Fruit fly (Drosophila melanogaster) whole organism, embryonic: ENCODE data around the gene CG4424.

ENCODE experiments used
- Atf3 ChIP-seq: fragments of 200-800 bp; sonication (Bioruptor generic); optimal IDR thresholded peaks from 3 replicates; lab custom pipeline; 2016; ENCODE audit warnings: missing biosample characterization, missing genetic modification characterization
- B-H1 ChIP-seq: fragments of 200-800 bp; sonication (Bioruptor generic); IDR thresholded peaks from 3 replicates; pipeline ENCODE4 v1.3.6; 2022; ENCODE audit warnings: missing biosample characterization, missing genetic modification characterization
- B-H2 ChIP-seq: fragments of 200-800 bp; sonication (Bioruptor generic); optimal IDR thresholded peaks from 2 replicates; lab custom pipeline; 2018; ENCODE audit warnings: missing biosample characterization, mild to moderate bottlenecking, missing genetic modification characterization
- CG10209 ChIP-seq: fragments of 200-800 bp; sonication (Bioruptor generic); optimal IDR thresholded peaks from 3 replicates; lab custom pipeline; 2017; ENCODE audit warnings: missing biosample characterization, mild to moderate bottlenecking, missing genetic modification characterization, missing genetic modification reagents
- CG10274 ChIP-seq: fragments of 200-800 bp; sonication (Bioruptor generic); optimal IDR thresholded peaks from 3 replicates; lab custom pipeline; 2017; ENCODE audit warnings: missing biosample characterization, mild to moderate bottlenecking, missing genetic modification characterization
- CG10462 ChIP-seq: fragments of 200-800 bp; sonication (Bioruptor generic); optimal IDR thresholded peaks from 2 replicates; lab custom pipeline; 2016; ENCODE audit warnings: missing biosample characterization, missing genetic modification characterization
- CG12104 ChIP-seq: fragments of 200-800 bp; sonication (Bioruptor generic); optimal IDR thresholded peaks from 3 replicates; lab custom pipeline; 2016; ENCODE audit warnings: missing biosample characterization, missing genetic modification characterization
- CG12744 ChIP-seq: fragments of 200-800 bp; sonication (Bioruptor generic); optimal IDR thresholded peaks from 2 replicates; lab custom pipeline; 2016; ENCODE audit warnings: missing biosample characterization, missing genetic modification characterization
- CG13894 ChIP-seq: fragments of 200-800 bp; sonication (Bioruptor generic); optimal IDR thresholded peaks from 3 replicates; lab custom pipeline; 2018; ENCODE audit warnings: missing biosample characterization, mild to moderate bottlenecking, missing genetic modification characterization, moderate library complexity
- CG15073 ChIP-seq: fragments of 200-800 bp; sonication (Bioruptor generic); optimal IDR thresholded peaks from 2 replicates; lab custom pipeline; 2016; ENCODE audit warnings: missing biosample characterization, missing genetic modification characterization
- CG17186 ChIP-seq: fragments of 200-800 bp; sonication (Bioruptor generic); optimal IDR thresholded peaks from 3 replicates; lab custom pipeline; 2017; ENCODE audit warnings: missing biosample characterization, missing genetic modification reagents, missing genetic modification characterization
- CG17359 ChIP-seq: fragments of 200-800 bp; sonication (Bioruptor generic); optimal IDR thresholded peaks from 3 replicates; lab custom pipeline; 2018; ENCODE audit warnings: missing biosample characterization, mild to moderate bottlenecking, missing genetic modification characterization, moderate library complexity
- CG17385 ChIP-seq: fragments of 200-800 bp; sonication (Bioruptor generic); optimal IDR thresholded peaks from 3 replicates; lab custom pipeline; 2018; ENCODE audit warnings: missing biosample characterization, mild to moderate bottlenecking, missing genetic modification characterization
- CG18619 ChIP-seq: fragments of 200-800 bp; sonication (Bioruptor generic); optimal IDR thresholded peaks from 3 replicates; lab custom pipeline; 2017; ENCODE audit warnings: missing biosample characterization, mild to moderate bottlenecking, missing genetic modification characterization
- CG30403 ChIP-seq: fragments of 200-800 bp; sonication (Bioruptor generic); optimal IDR thresholded peaks from 3 replicates; lab custom pipeline; 2016; ENCODE audit warnings: missing biosample characterization, missing genetic modification characterization
- CG4820 ChIP-seq: fragments of 200-800 bp; sonication (Bioruptor generic); optimal IDR thresholded peaks from 3 replicates; lab custom pipeline; 2016; ENCODE audit warnings: missing biosample characterization, missing genetic modification characterization
- CG6254 ChIP-seq: fragments of 200-800 bp; sonication (Bioruptor generic); optimal IDR thresholded peaks from 3 replicates; lab custom pipeline; 2017; ENCODE audit warnings: mild to moderate bottlenecking, missing biosample characterization, missing genetic modification reagents, missing genetic modification characterization
- CG6791 ChIP-seq: fragments of 200-800 bp; sonication (Bioruptor generic); IDR thresholded peaks from 3 replicates; pipeline ENCODE4 v1.3.6; 2022; ENCODE audit warnings: missing biosample characterization, missing genetic modification characterization; ENCODE audit not compliant: partially characterized antibody
- CG7372 ChIP-seq: fragments of 200-800 bp; sonication (Bioruptor generic); IDR thresholded peaks from 2 replicates; pipeline ENCODE4 v1.3.6; 2022; ENCODE audit warnings: missing biosample characterization, missing genetic modification characterization
- CG7556 ChIP-seq: fragments of 200-800 bp; sonication (Bioruptor generic); optimal IDR thresholded peaks from 2 replicates; lab custom pipeline; 2017; ENCODE audit warnings: missing biosample characterization, mild to moderate bottlenecking, missing genetic modification characterization
- CG8944 ChIP-seq: fragments of 200-800 bp; sonication (Bioruptor generic); optimal IDR thresholded peaks from 3 replicates; lab custom pipeline; 2016; ENCODE audit warnings: missing biosample characterization, missing genetic modification characterization
- CG9797 ChIP-seq: fragments of 200-800 bp; sonication (Bioruptor generic); optimal IDR thresholded peaks from 3 replicates; lab custom pipeline; 2018; ENCODE audit warnings: missing biosample characterization, mild to moderate bottlenecking, missing genetic modification characterization
- CG9817 ChIP-seq: fragments of 200-800 bp; sonication (Bioruptor generic); optimal IDR thresholded peaks from 2 replicates; lab custom pipeline; 2018; ENCODE audit warnings: missing biosample characterization, mild to moderate bottlenecking, missing genetic modification characterization, moderate library complexity
- Dad ChIP-seq: fragments of 200-800 bp; sonication (Bioruptor generic); optimal IDR thresholded peaks from 3 replicates; lab custom pipeline; 2016; ENCODE audit warnings: missing biosample characterization, missing genetic modification characterization
- Dip2 ChIP-seq: fragments of 200-800 bp; sonication (Bioruptor generic); IDR thresholded peaks from 2 replicates; pipeline ENCODE4 v1.3.6; 2022; ENCODE audit warnings: missing biosample characterization, missing genetic modification characterization
- Dll ChIP-seq: fragments of 200-800 bp; sonication (Bioruptor generic); IDR thresholded peaks from 4 replicates; pipeline ENCODE4 v1.3.6; 2022; ENCODE audit warnings: missing biosample characterization, missing genetic modification characterization; ENCODE audit not compliant: partially characterized antibody
- Dref ChIP-seq: fragments of 200-800 bp; sonication (Bioruptor generic); IDR thresholded peaks from 2 replicates; pipeline ENCODE4 v1.3.6; 2022; ENCODE audit warnings: missing biosample characterization, missing genetic modification characterization
- ERR ChIP-seq: fragments of 200-800 bp; sonication (Bioruptor generic); optimal IDR thresholded peaks from 2 replicates; lab custom pipeline; 2016; ENCODE audit warnings: missing biosample characterization, missing genetic modification characterization
- Lpt ChIP-seq: fragments of >200 bp; optimal IDR thresholded peaks from 2 replicates; lab custom pipeline; 2018; ENCODE audit warnings: missing biosample characterization, missing genetic modification characterization
- NK7.1 ChIP-seq: fragments of 200-800 bp; sonication (Bioruptor generic); optimal IDR thresholded peaks from 3 replicates; lab custom pipeline; 2016; ENCODE audit warnings: missing biosample characterization, missing genetic modification characterization
- TFAM ChIP-seq: fragments of 200-800 bp; sonication (Bioruptor generic); optimal IDR thresholded peaks from 2 replicates; lab custom pipeline; 2017; ENCODE audit warnings: missing biosample characterization, missing genetic modification characterization, inconsistent platforms
- bab2 ChIP-seq: fragments of 200-800 bp; sonication (Bioruptor generic); optimal IDR thresholded peaks from 2 replicates; lab custom pipeline; 2016; ENCODE audit warnings: missing biosample characterization, missing genetic modification characterization
- br ChIP-seq: fragments of >200 bp; optimal IDR thresholded peaks from 2 replicates; lab custom pipeline; 2017
- bsh ChIP-seq, 2 experiments: fragments of 200-800 bp; sonication (Bioruptor generic); optimal IDR thresholded peaks; 2 replicates each; lab custom pipeline; 2017 to 2018; ENCODE audit warnings: mild to moderate bottlenecking in 2 of 2, missing biosample characterization in 2 of 2, missing genetic modification characterization in 2 of 2, moderate library complexity in 1 of 2
- chm ChIP-seq: fragments of 200-800 bp; sonication (Bioruptor generic); IDR thresholded peaks from 2 replicates; pipeline ENCODE4 v1.3.6; 2022; ENCODE audit warnings: missing biosample characterization, missing genetic modification characterization
- crc ChIP-seq: fragments of 200-800 bp; sonication (Bioruptor generic); optimal IDR thresholded peaks from 2 replicates; lab custom pipeline; 2016; ENCODE audit warnings: missing biosample characterization, missing genetic modification characterization
- crp ChIP-seq, 2 experiments: fragments of 200-800 bp; sonication (Bioruptor generic); optimal IDR thresholded peaks; 2 replicates in 1 of 2; 3 replicates in 1 of 2; lab custom pipeline; 2017; ENCODE audit warnings: missing biosample characterization in 2 of 2, missing genetic modification characterization in 2 of 2, mild to moderate bottlenecking in 1 of 2, moderate library complexity in 1 of 2
- fd96Cb ChIP-seq: fragments of 200-800 bp; sonication (Bioruptor generic); optimal IDR thresholded peaks from 2 replicates; lab custom pipeline; 2018; ENCODE audit warnings: missing biosample characterization, mild to moderate bottlenecking, missing genetic modification characterization, moderate library complexity
- gcm2 ChIP-seq: fragments of 200-800 bp; sonication (Bioruptor generic); optimal IDR thresholded peaks from 2 replicates; lab custom pipeline; 2016; ENCODE audit warnings: missing biosample characterization, missing genetic modification characterization
- gro ChIP-seq: fragments of 200-800 bp; sonication (Bioruptor generic); optimal IDR thresholded peaks from 2 replicates; lab custom pipeline; 2016; ENCODE audit warnings: missing biosample characterization, missing genetic modification characterization
- kay ChIP-seq: fragments of 200-800 bp; sonication (Bioruptor generic); optimal IDR thresholded peaks from 2 replicates; lab custom pipeline; 2016; ENCODE audit warnings: missing biosample characterization, missing genetic modification characterization
- knrl ChIP-seq: fragments of 200-800 bp; sonication (Bioruptor generic); IDR thresholded peaks from 3 replicates; pipeline ENCODE4 v1.3.6; 2022; ENCODE audit warnings: missing biosample characterization, missing genetic modification characterization; ENCODE audit not compliant: partially characterized antibody
- lola ChIP-seq, 3 experiments: fragments of >200 bp in 2 of 3; fragments of 200-800 bp in 1 of 3; sonication (Bioruptor generic) in 1 of 3; optimal IDR thresholded peaks; 2 replicates each; lab custom pipeline; 2017 to 2019; ENCODE audit warnings: missing biosample characterization in 3 of 3, missing genetic modification characterization in 3 of 3, mild to moderate bottlenecking in 1 of 3, moderate library complexity in 1 of 3
- nerfin-2 ChIP-seq: fragments of 200-800 bp; sonication (Bioruptor generic); IDR thresholded peaks from 2 replicates; pipeline ENCODE4 v1.3.6; 2022; ENCODE audit warnings: missing biosample characterization, missing genetic modification characterization; ENCODE audit not compliant: partially characterized antibody
- nmo ChIP-seq: fragments of 200-800 bp; sonication (Bioruptor generic); optimal IDR thresholded peaks from 2 replicates; lab custom pipeline; 2018; ENCODE audit warnings: missing biosample characterization, mild to moderate bottlenecking, missing genetic modification characterization, moderate library complexity
- nom ChIP-seq: fragments of 200-800 bp; sonication (Bioruptor generic); optimal IDR thresholded peaks from 2 replicates; lab custom pipeline; 2017; ENCODE audit warnings: missing biosample characterization, missing genetic modification characterization, mild to moderate bottlenecking, moderate library complexity, missing genetic modification reagents
- oc ChIP-seq: fragments of 200-800 bp; sonication (Bioruptor generic); optimal IDR thresholded peaks from 2 replicates; lab custom pipeline; 2018; ENCODE audit warnings: missing biosample characterization, mild to moderate bottlenecking, missing genetic modification characterization, moderate library complexity
- sim ChIP-seq: fragments of 200-800 bp; sonication (Bioruptor generic); IDR thresholded peaks from 2 replicates; pipeline ENCODE4 v1.3.6; 2022; ENCODE audit warnings: missing biosample characterization, missing genetic modification characterization
- tll ChIP-seq, 2 experiments: fragments of 200-800 bp in 1 of 2; fragments of >200 bp in 1 of 2; sonication (Bioruptor generic) in 1 of 2; optimal IDR thresholded peaks; 2 replicates each; lab custom pipeline; 2017 to 2019; ENCODE audit warnings: missing biosample characterization in 2 of 2, missing genetic modification characterization in 2 of 2, mild to moderate bottlenecking in 1 of 2, moderate library complexity in 1 of 2
- ttk ChIP-seq: fragments of 200-800 bp; sonication (Bioruptor generic); IDR thresholded peaks from 2 replicates; pipeline ENCODE4 v2.1.2; 2022; ENCODE audit warnings: missing biosample characterization, missing genetic modification characterization

CG4424 gene

dm6 chr3R:20035887-20036286 lies 8.0 kb upstream of the CG4424 start, which contains the start of gene Regnase-1 (continued):
- TF ChIP-seq CG7372 (GFP tag; lab: Robert Waterston, UW) (peak; percentile 85), B-H1 (GFP tag; lab: Robert Waterston, UW) (peak; percentile 83), NK7.1 (peak; percentile 84), CG8944 (GFP tag; lab: Kevin White, UChicago) (peak; percentile 60), CG12104 (peak; percentile 90), oc (tag; lab: Kevin White, UChicago) (peak; percentile 84), Dad (GFP tag; lab: Kevin White, UChicago) (peak; percentile 92), lola (GFP tag; optimal IDR thresholded peaks at IDR 0.05; lab: Kevin White, UChicago) (peak in 1 of 3 experiments; percentile 67), Dip2 (no peak), fd96Cb (tag; lab: Kevin White, UChicago) (peak; percentile 66), knrl (GFP tag; lab: Robert Waterston, UW) (peak; percentile 95), Dref (GFP tag; lab: Robert Waterston, UW) (peak; percentile 99), ERR (GFP tag; lab: Kevin White, UChicago) (peak; percentile 76), tll (GFP tag; optimal IDR thresholded peaks at IDR 0.05; lab: Kevin White, UChicago) (no peak), sim (GFP tag; lab: Robert Waterston, UW) (peak; percentile 86), CG17359 (peak; percentile 94), CG17385 (GFP tag; lab: Kevin White, UChicago) (peak; percentile 99), CG9817 (tag; lab: Kevin White, UChicago) (peak; percentile 90), kay (GFP tag; lab: Kevin White, UChicago) (peak; percentile 59), CG18619 (GFP tag; lab: Kevin White, UChicago) (peak; percentile 94), Dll (GFP tag; lab: Robert Waterston, UW) (peak; percentile 95), gcm2 (GFP tag; lab: Kevin White, UChicago) (peak; percentile 74), chm (GFP tag; lab: Robert Waterston, UW) (peak; percentile 97), CG7556 (GFP tag; lab: Kevin White, UChicago) (peak; percentile 80), CG9797 (GFP tag; lab: Kevin White, UChicago) (peak; percentile 70), CG6254 (GFP tag; lab: Kevin White, UChicago) (peak; percentile 93), CG17186 (GFP tag; lab: Kevin White, UChicago) (peak; percentile 95), nmo (GFP tag; lab: Kevin White, UChicago) (peak; percentile 87), br (lab: Kevin White, UChicago) (no peak), nom (GFP tag; lab: Kevin White, UChicago) (peak; percentile 93), crc (GFP tag; lab: Kevin White, UChicago) (peak; percentile 86), Lpt (GFP tag; lab: Kevin White, UChicago) (no peak), nerfin-2 (GFP tag; lab: Robert Waterston, UW) (peak; percentile 89), ttk (GFP tag; lab: Robert Waterston, UW) (peak; percentile 82), CG12744 (GFP tag; lab: Kevin White, UChicago) (peak; percentile 90), bab2 (peak; percentile 73), bsh (GFP tag; optimal IDR thresholded peaks at IDR 0.05; lab: Kevin White, UChicago) (peak in 1 of 2 experiments; percentile 90), CG15073 (GFP tag; lab: Kevin White, UChicago) (no peak), crp (GFP tag; optimal IDR thresholded peaks at IDR 0.05; lab: Kevin White, UChicago) (peak in 1 of 2 experiments; percentile 63), B-H2 (peak; percentile 96), CG13894 (tag; lab: Kevin White, UChicago) (peak; percentile 92), Atf3 (GFP tag; lab: Kevin White, UChicago) (peak; percentile 83), CG6791 (GFP tag; lab: Robert Waterston, UW) (peak; percentile 98), CG10209 (GFP tag; lab: Kevin White, UChicago) (peak; percentile 87), CG10274 (GFP tag; lab: Kevin White, UChicago) (peak; percentile 79), CG30403 (GFP tag; lab: Kevin White, UChicago) (peak; percentile 78), TFAM (GFP tag; lab: Kevin White, UChicago) (peak; percentile 89), CG10462 (GFP tag; lab: Kevin White, UChicago) (peak; percentile 62), CG4820 (GFP tag; lab: Kevin White, UChicago) (peak; percentile 73), gro (peak; percentile 93)
